Worm (Caenorhabditis elegans): ENCODE data around the gene mdmh-35.

DNA sequence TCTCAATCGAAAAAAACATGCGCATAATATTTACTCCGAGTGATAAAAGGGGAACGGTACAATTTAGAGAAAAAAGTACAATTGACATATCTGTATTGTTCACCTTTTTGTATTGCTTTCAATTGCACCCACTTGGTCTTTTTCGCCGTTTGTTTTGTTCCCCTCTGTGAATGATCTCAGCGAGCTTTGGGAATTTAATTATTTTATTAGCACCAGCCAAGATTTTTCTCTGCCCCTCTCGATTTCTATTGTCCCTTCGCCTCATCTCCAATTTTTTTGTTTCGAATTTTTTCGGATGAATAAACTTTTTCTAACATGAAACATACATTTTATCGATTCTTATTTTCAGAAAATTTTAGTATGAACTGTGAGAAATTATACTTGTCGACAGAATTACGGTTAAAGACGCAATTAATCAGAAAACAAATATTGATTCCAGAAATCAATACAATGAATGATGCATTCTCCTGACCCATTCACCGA is 44.7 kb upstream of the mdmh-35 start, which contains the start of gene rev-1:
- TF ChIP-seq cog-1 (tag; optimal IDR thresholded peaks at IDR 0.05), result no peak
- TF ChIP-seq T22C8.4 (GFP tag; IDR thresholded peaks at IDR 0.05), result no peak
- TF ChIP-seq klf-2 (GFP tag; conservative IDR thresholded peaks at IDR 0.05), result no peak
- TF ChIP-seq flt-1 (GFP tag; IDR thresholded peaks at IDR 0.05), result no peak
- no peak for TF ChIP-seq ztf-23 (GFP tag; IDR thresholded peaks at IDR 0.05)
- TF ChIP-seq ztf-29 (GFP tag; IDR thresholded peaks at IDR 0.05), result no peak
- TF ChIP-seq ref-1 (GFP tag; conservative IDR thresholded peaks at IDR 0.05), result no peak
- TF ChIP-seq tab-1 (GFP tag; IDR thresholded peaks at IDR 0.05), result no peak
- TF ChIP-seq med-1 (GFP tag; optimal IDR thresholded peaks at IDR 0.05; ENCODE audit: insufficient read depth), result no peak
